Worm (Caenorhabditis elegans): ENCODE results near the gene sri-51.

ce11 chrII:3148404-3148803, 50.5 kb downstream of the sri-51 start:
- TF ChIP-seq tbx-8 (GFP tag; optimal IDR thresholded peaks at IDR 0.05) (no peak), ces-1 (GFP tag; optimal IDR thresholded peaks at IDR 0.05) (no peak), mep-1 (tag; optimal IDR thresholded peaks at IDR 0.05) (no peak)

Measured in whole organism, mixed stage, embryonic.